Worm (Caenorhabditis elegans): ENCODE data around the gene ZK669.3.

- TF ChIP-seq dmd-4 (tag; optimal IDR thresholded peaks at IDR 0.05; ENCODE audit: borderline replicate concordance) (no peak), pha-4 (tag; optimal IDR thresholded peaks at IDR 0.05) (no peak), K02D7.2 (tag; optimal IDR thresholded peaks at IDR 0.05) (no peak)
Measured at ce11 chrII:7940848-7941247, at the start of gene ZK669.3.

All from whole organism, late embryonic.